Worm (Caenorhabditis elegans): ENCODE data around the gene mct-4.

mct-4 gene

ce11 chrX:4932023-4932422 lies 2.5 kb upstream of the mct-4 start:
- no peak for TF ChIP-seq sea-2 (GFP tag; IDR thresholded peaks at IDR 0.05)
- TF ChIP-seq lag-1 (GFP tag; IDR thresholded peaks at IDR 0.05), result no peak
- no peak for TF ChIP-seq dpff-1 (tag; optimal IDR thresholded peaks at IDR 0.05)
- no peak for TF ChIP-seq C17E4.6 (GFP tag; IDR thresholded peaks at IDR 0.05)
- TF ChIP-seq ztf-6 (GFP tag; IDR thresholded peaks at IDR 0.05), result no peak
- TF ChIP-seq attf-6 (GFP tag; IDR thresholded peaks at IDR 0.05), result no peak
- no peak for TF ChIP-seq nhr-80 (tag; optimal IDR thresholded peaks at IDR 0.05)
- TF ChIP-seq Y79H2A.3 (GFP tag; conservative IDR thresholded peaks at IDR 0.05), result no peak
- no peak for TF ChIP-seq lin-54 (GFP tag; optimal IDR thresholded peaks at IDR 0.05)
- no peak for TF ChIP-seq attf-3 (GFP tag; conservative IDR thresholded peaks at IDR 0.05)
- no peak for TF ChIP-seq nfya-1 (tag; optimal IDR thresholded peaks at IDR 0.05; ENCODE audit: borderline replicate concordance, insufficient read depth)
- TF ChIP-seq ceh-27 (GFP tag; optimal IDR thresholded peaks at IDR 0.05), result no peak
- no peak for TF ChIP-seq Y67H2A.10 (GFP tag; conservative IDR thresholded peaks at IDR 0.05)

- no peak for TF ChIP-seq ceh-58 (GFP tag; IDR thresholded peaks at IDR 0.05)
- TF ChIP-seq nhr-80 (tag; optimal IDR thresholded peaks at IDR 0.05), result peak; percentile 88
- TF ChIP-seq let-607 (tag; optimal IDR thresholded peaks at IDR 0.05), result peak in 1 of 2 experiments; percentile 4
Observed at ce11 chrX:4928118-4928517, 1.4 kb downstream of the mct-4 start.

ce11 chrX:4920942-4921540 lies 8.5 kb downstream of the mct-4 start, which contains the start of gene K05B2.4:
K05B2.4 (minus strand) TSS chrX:4920992.
- no peak for TF ChIP-seq snpc-1.3 (tag; optimal IDR thresholded peaks at IDR 0.05; ENCODE audit: insufficient read depth)
- TF ChIP-seq nhr-27 (tag; optimal IDR thresholded peaks at IDR 0.05), result no peak
- no peak for TF ChIP-seq aptf-2 (GFP tag; conservative IDR thresholded peaks at IDR 0.05)
- TF ChIP-seq tbx-9 (tag; optimal IDR thresholded peaks at IDR 0.05; ENCODE audit: borderline replicate concordance), result no peak
- no peak for TF ChIP-seq dox-1 (GFP tag; IDR thresholded peaks at IDR 0.05)
- no peak for TF ChIP-seq F37B4.10 (GFP tag; IDR thresholded peaks at IDR 0.05)
- no peak for TF ChIP-seq tlf-1 (GFP tag; optimal IDR thresholded peaks at IDR 0.05)
- no peak for TF ChIP-seq ztf-28 (GFP tag; IDR thresholded peaks at IDR 0.05)
- TF ChIP-seq ceh-27 (GFP tag; optimal IDR thresholded peaks at IDR 0.05), result no peak
- TF ChIP-seq fkh-3 (tag; optimal IDR thresholded peaks at IDR 0.05), result no peak
- no peak for TF ChIP-seq C06A6.2 (GFP tag; conservative IDR thresholded peaks at IDR 0.05)
- no peak for TF ChIP-seq mcd-1 (GFP tag; IDR thresholded peaks at IDR 0.05)
- TF ChIP-seq let-607 (tag; optimal IDR thresholded peaks at IDR 0.05), result no peak
- no peak for TF ChIP-seq Y53F4B.3 (GFP tag; IDR thresholded peaks at IDR 0.05)
- no peak for TF ChIP-seq unc-130 (GFP tag; optimal IDR thresholded peaks at IDR 0.05)
- no peak for TF ChIP-seq F49E8.2 (tag; optimal IDR thresholded peaks at IDR 0.05; ENCODE audit: insufficient read depth)
- no peak for TF ChIP-seq sea-2 (GFP tag; IDR thresholded peaks at IDR 0.05)
- TF ChIP-seq somi-1 (GFP tag; optimal IDR thresholded peaks at IDR 0.05), result no peak
- no peak for TF ChIP-seq atf-7 (tag; optimal IDR thresholded peaks at IDR 0.05)

DNA sequence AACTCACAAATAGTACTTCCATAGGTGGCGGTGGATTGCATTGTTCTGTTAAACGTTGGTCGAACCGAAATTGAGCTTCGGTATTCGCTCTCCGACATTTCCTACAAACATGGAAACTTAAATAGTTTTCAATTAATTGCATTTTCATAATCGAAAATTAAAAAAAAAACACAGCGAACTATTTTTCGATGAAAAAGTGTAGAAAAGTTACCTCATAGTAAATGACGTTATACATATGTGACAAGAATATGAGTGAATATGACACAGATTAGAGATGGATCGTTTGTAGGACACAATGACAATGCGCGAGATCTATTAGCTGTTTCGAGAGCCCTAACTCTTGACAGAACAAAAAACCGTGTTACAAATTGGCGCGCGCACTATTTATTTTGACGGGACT lies 13.7 kb downstream of the mct-4 start, which contains the start of gene ifa-4:
Gene ifa-4 (minus strand): TSS at position 101 of the 400 bp plus-strand sequence.
- TF ChIP-seq xnd-1 (tag; optimal IDR thresholded peaks at IDR 0.05), result no peak
- no peak for TF ChIP-seq hsf-1 (GFP tag; IDR thresholded peaks at IDR 0.05)
- TF ChIP-seq D2030.7 (GFP tag; IDR thresholded peaks at IDR 0.05), result no peak
- no peak for TF ChIP-seq madf-8 (GFP tag; conservative IDR thresholded peaks at IDR 0.05)
- no peak for TF ChIP-seq ztf-26 (tag; optimal IDR thresholded peaks at IDR 0.05)
- TF ChIP-seq hmg-20 (GFP tag; IDR thresholded peaks at IDR 0.05), result no peak
- no peak for TF ChIP-seq snpc-1.3 (tag; optimal IDR thresholded peaks at IDR 0.05; ENCODE audit: insufficient read depth)
- TF ChIP-seq mel-28 (tag; optimal IDR thresholded peaks at IDR 0.05; ENCODE audit: borderline replicate concordance), result no peak

Data from whole organism, young adult.